Worm (Caenorhabditis elegans) whole organism, L3 larva: ENCODE results near the gene ZK673.1.

Experiments
- R02D3.7 ChIP-seq: fragments of 150-350 bp; optimal IDR thresholded peaks from 2 replicates; lab custom pipeline; 2014; ENCODE audit warnings: missing biosample characterization, missing genetic modification characterization
- ZK546.5 ChIP-seq: sonication (generic microtip); optimal IDR thresholded peaks from 2 replicates; lab custom pipeline; 2017; ENCODE audit warnings: missing biosample characterization, missing genetic modification characterization
- aly-2 ChIP-seq: fragments of 150-350 bp; optimal IDR thresholded peaks from 2 replicates; lab custom pipeline; 2014; ENCODE audit warnings: missing biosample characterization, missing genetic modification characterization
- ama-1 ChIP-seq: fragments of 150-350 bp; optimal IDR thresholded peaks from 2 replicates; lab custom pipeline; 2018
- ceh-28 ChIP-seq: fragments of 150-350 bp; optimal IDR thresholded peaks from 2 replicates; lab custom pipeline; 2014; ENCODE audit warnings: missing biosample characterization, missing genetic modification reagents, missing genetic modification characterization
- ceh-82 ChIP-seq: fragments of 150-350 bp; optimal IDR thresholded peaks from 2 replicates; lab custom pipeline; 2014; ENCODE audit warnings: missing biosample characterization, missing genetic modification characterization
- ceh-9 ChIP-seq: sonication (generic microtip); optimal IDR thresholded peaks from 2 replicates; lab custom pipeline; 2018; ENCODE audit warnings: missing biosample characterization, missing genetic modification characterization
- egl-27 ChIP-seq: sonication (generic microtip); optimal IDR thresholded peaks from 4 replicates; lab custom pipeline; 2017; ENCODE audit warnings: missing biosample characterization, missing genetic modification reagents, missing genetic modification characterization
- egl-5 ChIP-seq: fragments of 150-350 bp; optimal IDR thresholded peaks from 2 replicates; lab custom pipeline; 2017; ENCODE audit warnings: missing biosample characterization, missing genetic modification reagents, missing genetic modification characterization, inconsistent platforms
- elt-2 ChIP-seq: sonication (generic microtip); optimal IDR thresholded peaks from 2 replicates; lab custom pipeline; 2016; ENCODE audit warnings: missing genetic modification reagents, mild to moderate bottlenecking, missing genetic modification characterization, missing compliant biosample characterization
- elt-3 ChIP-seq, 3 experiments: fragments of 150-350 bp in 1 of 3; sonication (generic microtip) in 2 of 3; optimal IDR thresholded peaks; 2 replicates in 2 of 3; 4 replicates in 1 of 3; lab custom pipeline; 2014 to 2017; ENCODE audit warnings: missing biosample characterization in 3 of 3, missing genetic modification characterization in 3 of 3
- eor-1 ChIP-seq, 2 experiments: fragments of 150-350 bp; optimal IDR thresholded peaks; 2 replicates each; lab custom pipeline; 2014 to 2018; ENCODE audit warnings: missing biosample characterization in 2 of 2, missing genetic modification characterization in 2 of 2
- fkh-10 ChIP-seq: sonication (generic microtip); optimal IDR thresholded peaks from 2 replicates; lab custom pipeline; 2017; ENCODE audit warnings: missing biosample characterization, missing genetic modification reagents, missing genetic modification characterization
- fkh-2 ChIP-seq: fragments of 150-350 bp; optimal IDR thresholded peaks from 2 replicates; lab custom pipeline; 2014; ENCODE audit warnings: missing biosample characterization, missing genetic modification reagents, missing genetic modification characterization
- fos-1 ChIP-seq: fragments of 150-350 bp; optimal IDR thresholded peaks from 2 replicates; lab custom pipeline; 2014; ENCODE audit warnings: missing biosample characterization, missing genetic modification characterization
- hmg-11 ChIP-seq: sonication (generic microtip); optimal IDR thresholded peaks from 2 replicates; lab custom pipeline; 2016; ENCODE audit warnings: missing genetic modification characterization, missing compliant biosample characterization
- jun-1 ChIP-seq: fragments of 150-350 bp; optimal IDR thresholded peaks from 2 replicates; lab custom pipeline; 2014; ENCODE audit warnings: missing biosample characterization, missing genetic modification reagents, missing genetic modification characterization
- lin-15B ChIP-seq: fragments of 150-350 bp; optimal IDR thresholded peaks from 2 replicates; lab custom pipeline; 2014; ENCODE audit warnings: missing biosample characterization, missing genetic modification characterization
- lsy-12 ChIP-seq: sonication (generic microtip); optimal IDR thresholded peaks from 2 replicates; lab custom pipeline; 2016; ENCODE audit warnings: mild to moderate bottlenecking, missing genetic modification characterization, missing compliant biosample characterization
- mml-1 ChIP-seq: fragments of 150-350 bp; sonication (generic microtip); optimal IDR thresholded peaks from 3 replicates; lab custom pipeline; 2014; ENCODE audit warnings: missing biosample characterization, missing genetic modification characterization
- nfya-1 ChIP-seq: sonication (generic microtip); optimal IDR thresholded peaks from 2 replicates; lab custom pipeline; 2017; ENCODE audit warnings: missing genetic modification characterization, mild to moderate bottlenecking, missing compliant biosample characterization, antibody characterized with exemption, moderate library complexity; ENCODE audit not compliant: insufficient read depth
- nhr-11 ChIP-seq: fragments of 150-350 bp; optimal IDR thresholded peaks from 2 replicates; lab custom pipeline; 2014; ENCODE audit warnings: missing biosample characterization, missing genetic modification characterization
- nhr-28 ChIP-seq: fragments of 150-350 bp; optimal IDR thresholded peaks from 2 replicates; lab custom pipeline; 2014; ENCODE audit warnings: missing biosample characterization, missing genetic modification characterization
- nhr-43 ChIP-seq: sonication (generic microtip); optimal IDR thresholded peaks from 2 replicates; lab custom pipeline; 2016; ENCODE audit warnings: mild to moderate bottlenecking, missing genetic modification characterization, missing compliant biosample characterization; ENCODE audit not compliant: poor library complexity, severe bottlenecking
- nhr-67 ChIP-seq: fragments of 150-350 bp; optimal IDR thresholded peaks from 2 replicates; lab custom pipeline; 2014; ENCODE audit warnings: missing biosample characterization, missing genetic modification characterization
- nhr-77 ChIP-seq: fragments of 150-350 bp; optimal IDR thresholded peaks from 2 replicates; lab custom pipeline; 2014; ENCODE audit warnings: missing biosample characterization, missing genetic modification characterization
- pha-4 ChIP-seq: fragments of 150-350 bp; optimal IDR thresholded peaks from 2 replicates; lab custom pipeline; 2014; ENCODE audit warnings: missing biosample characterization, missing genetic modification reagents, missing genetic modification characterization
- sea-2 ChIP-seq: fragments of 150-350 bp; sonication (generic microtip); optimal IDR thresholded peaks from 4 replicates; lab custom pipeline; 2014; ENCODE audit warnings: missing biosample characterization, missing genetic modification reagents, missing genetic modification characterization
- unc-39 ChIP-seq: sonication (generic microtip); optimal IDR thresholded peaks from 4 replicates; lab custom pipeline; 2017; ENCODE audit warnings: missing biosample characterization, missing genetic modification characterization
- ztf-11 ChIP-seq: fragments of 150-350 bp; optimal IDR thresholded peaks from 2 replicates; lab custom pipeline; 2014; ENCODE audit warnings: missing biosample characterization, missing genetic modification characterization
- ztf-4 ChIP-seq: fragments of 150-350 bp; optimal IDR thresholded peaks from 2 replicates; lab custom pipeline; 2014; ENCODE audit warnings: missing biosample characterization, missing genetic modification characterization

The ZK673.1 gene

ce11 chrII:10449707-10450106 lies 6.8 kb downstream of the ZK673.1 start, which contains the start of gene lin-56:
lin-56 (plus strand) TSS chrII:10450007.
- TF ChIP-seq hmg-11 (tag; lab: Kevin White, UChicago) (no peak), unc-39 (tag; lab: Kevin White, UChicago) (no peak), elt-2 (tag; lab: Kevin White, UChicago) (no peak), fkh-2 (tag; lab: Kevin White, UChicago) (no peak)
- TF ChIP-seq, all 47 proteins: peak for 0

ce11 chrII:10450335-10450734 lies 7.4 kb downstream of the ZK673.1 start:
- peak; percentile 86 for TF ChIP-seq ama-1 (lab: Kevin White, UChicago)
- no peak for TF ChIP-seq ZK546.5 (tag; lab: Kevin White, UChicago)
- peak; percentile 55 for TF ChIP-seq nhr-43
- peak; percentile 30 for TF ChIP-seq ceh-28 (tag; lab: Kevin White, UChicago)
- TF ChIP-seq nhr-11 (tag; lab: Kevin White, UChicago), result no peak
- TF ChIP-seq aly-2 (tag; lab: Kevin White, UChicago), result no peak
- peak; percentile 58 for TF ChIP-seq ztf-4 (tag; lab: Kevin White, UChicago)
- peak; percentile 25 for TF ChIP-seq elt-2 (tag; lab: Kevin White, UChicago)
- no peak for TF ChIP-seq unc-39 (tag; lab: Kevin White, UChicago)
- peak; percentile 62 for TF ChIP-seq lsy-12 (tag; lab: Kevin White, UChicago)
- peak; percentile 48 for TF ChIP-seq jun-1 (tag; lab: Kevin White, UChicago)
- TF ChIP-seq pha-4, result peak; percentile 55
- TF ChIP-seq, all 47 proteins: peak for 8

ce11 chrII:10452620-10453019 lies 9.7 kb downstream of the ZK673.1 start, which contains the start of gene ZK673.4:
ZK673.4 (plus strand) TSS chrII:10452920.
- TF ChIP-seq elt-3 (tag; optimal IDR thresholded peaks at IDR 0.05; lab: Kevin White, UChicago), result no peak
- no peak for TF ChIP-seq R02D3.7 (tag; lab: Kevin White, UChicago)
- no peak for TF ChIP-seq ama-1 (lab: Kevin White, UChicago)
- TF ChIP-seq fkh-10 (GFP tag; lab: Kevin White, UChicago), result no peak
- no peak for TF ChIP-seq nfya-1 (tag; lab: Kevin White, UChicago)
- TF ChIP-seq nhr-67 (tag; lab: Kevin White, UChicago), result no peak
- no peak for TF ChIP-seq aly-2 (tag; lab: Kevin White, UChicago)
- TF ChIP-seq eor-1 (tag; optimal IDR thresholded peaks at IDR 0.05; lab: Kevin White, UChicago), result no peak
- TF ChIP-seq ceh-82 (tag; lab: Kevin White, UChicago), result no peak
- TF ChIP-seq ceh-9, result no peak
- TF ChIP-seq sea-2 (GFP tag; lab: Kevin White, UChicago), result no peak
- TF ChIP-seq mml-1 (tag; lab: Kevin White, UChicago), result no peak

ce11 chrII:10456979-10457378 lies 14.0 kb downstream of the ZK673.1 start, which contains the start of gene ZK673.11:
ZK673.11 (plus strand) TSS chrII:10457279.
- TF ChIP-seq nhr-28 (tag; lab: Kevin White, UChicago), result no peak
- TF ChIP-seq R02D3.7 (tag; lab: Kevin White, UChicago), result no peak
- no peak for TF ChIP-seq egl-27 (tag; lab: Kevin White, UChicago)

- TF ChIP-seq jun-1 (tag; lab: Kevin White, UChicago), result no peak
- TF ChIP-seq pha-4, result no peak
- TF ChIP-seq nhr-77 (tag; lab: Kevin White, UChicago), result no peak
- TF ChIP-seq elt-2 (tag; lab: Kevin White, UChicago), result no peak
- no peak for TF ChIP-seq egl-5 (tag; lab: Kevin White, UChicago)
- no peak for TF ChIP-seq ztf-11 (tag; lab: Kevin White, UChicago)
- no peak for TF ChIP-seq fos-1 (tag; lab: Kevin White, UChicago)
- no peak for TF ChIP-seq lin-15B (tag; lab: Kevin White, UChicago)
Measured at ce11 chrII:10461207-10461606, 18.3 kb downstream of the ZK673.1 start, which contains the start of gene ZK673.5. ZK673.5 (plus strand) TSS chrII:10461507.
